Worm (Caenorhabditis elegans): ENCODE results near the gene txt-17.

DNA sequence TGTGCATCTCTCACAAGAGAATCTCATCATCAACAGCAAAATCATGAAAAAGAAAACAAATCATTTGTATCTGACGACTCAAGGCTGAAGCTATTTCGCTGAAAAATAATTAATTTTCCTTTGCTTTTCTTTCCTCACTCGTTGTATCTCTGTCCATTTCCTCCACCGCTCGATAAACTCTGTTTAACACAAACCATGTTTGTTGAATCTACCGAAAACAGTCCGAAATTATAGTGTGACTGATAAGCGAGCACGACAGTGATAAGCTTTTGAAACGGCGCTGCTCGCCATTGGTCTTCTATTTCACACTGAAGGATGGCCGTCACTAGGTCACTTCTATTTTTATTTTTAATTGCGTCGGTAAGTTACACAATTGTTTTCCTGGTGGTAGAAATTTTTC is 22.6 kb upstream of the txt-17 start, which contains the start of gene npa-1:
- no peak for TF ChIP-seq F13H6.1 (tag; optimal IDR thresholded peaks at IDR 0.05)
- no peak for TF ChIP-seq nhr-12 (tag; optimal IDR thresholded peaks at IDR 0.05)
- TF ChIP-seq ama-1 (optimal IDR thresholded peaks at IDR 0.05): no peak
